Worm (Caenorhabditis elegans) whole organism, dauer: ENCODE measurements around the gene C03H5.5.

Source experiments
- unc-62 ChIP-seq: sonication (generic microtip); optimal IDR thresholded peaks from 2 replicates; lab custom pipeline; 2017; ENCODE audit warnings: missing biosample characterization, missing genetic modification reagents, missing genetic modification characterization

The C03H5.5 gene

ce11 chrII:367455-367854 is 17.7 kb downstream of the C03H5.5 start, which contains the start of gene ptr-3:
ptr-3 (minus strand) TSS chrII:367555.
- TF ChIP-seq unc-62 (GFP tag; lab: Kevin White, UChicago), result no peak

ce11 chrII:356969-357368 is 28.2 kb downstream of the C03H5.5 start, which contains the start of gene dmsr-4:
dmsr-4 (minus strand) TSS chrII:357069.
- TF ChIP-seq unc-62 (GFP tag; lab: Kevin White, UChicago), result no peak

ce11 chrII:354494-354893 is 30.7 kb downstream of the C03H5.5 start:
- TF ChIP-seq unc-62 (GFP tag; lab: Kevin White, UChicago), result no peak

ce11 chrII:349749-350148 is 35.4 kb downstream of the C03H5.5 start:
- no peak for TF ChIP-seq unc-62 (GFP tag; lab: Kevin White, UChicago)

- TF ChIP-seq unc-62 (GFP tag; lab: Kevin White, UChicago), result no peak
These were observed 37.4 kb downstream of the C03H5.5 start, which contains the start of gene D1069.3 for ce11 chrII:347734-348133. D1069.3 (minus strand) TSS chrII:347891.

- no peak for TF ChIP-seq unc-62 (GFP tag; lab: Kevin White, UChicago)
These were observed 43.9 kb downstream of the C03H5.5 start for ce11 chrII:341282-341681.

- no peak for TF ChIP-seq unc-62 (GFP tag; lab: Kevin White, UChicago)
These were observed 44.4 kb downstream of the C03H5.5 start for ce11 chrII:340714-341113.

- TF ChIP-seq unc-62 (GFP tag; lab: Kevin White, UChicago), result no peak
These were observed 44.9 kb downstream of the C03H5.5 start, which contains the start of gene clc-31 for ce11 chrII:340224-340623. clc-31 (plus strand) TSS chrII:340524.

- no peak for TF ChIP-seq unc-62 (GFP tag; lab: Kevin White, UChicago)
These were observed 47.8 kb downstream of the C03H5.5 start, which contains the start of gene cpn-2 for ce11 chrII:337233-337832. cpn-2 (plus strand) TSS chrII:337782.

- no peak for TF ChIP-seq unc-62 (GFP tag; lab: Kevin White, UChicago)
These were observed 50.3 kb downstream of the C03H5.5 start for ce11 chrII:334828-335227.

- no peak for TF ChIP-seq unc-62 (GFP tag; lab: Kevin White, UChicago)
These were observed 51.2 kb downstream of the C03H5.5 start for ce11 chrII:333853-334449.

- TF ChIP-seq unc-62 (GFP tag; lab: Kevin White, UChicago), result no peak
These were observed 52.7 kb downstream of the C03H5.5 start, which contains the start of gene cbn-1 for ce11 chrII:332419-332818. cbn-1 (minus strand) TSS chrII:332519.
